Worm (Caenorhabditis elegans) whole organism, late embryonic: ENCODE results near the gene F39G3.5.

Experiments used
- C08G9.2 ChIP-seq: sonication (generic microtip); optimal IDR thresholded peaks from 2 replicates; lab custom pipeline; 2016; ENCODE audit warnings: mild to moderate bottlenecking, missing genetic modification characterization, moderate library complexity, missing compliant biosample characterization
- F13H6.1 ChIP-seq: sonication (generic microtip); optimal IDR thresholded peaks from 2 replicates; lab custom pipeline; 2016; ENCODE audit warnings: missing genetic modification characterization, missing compliant biosample characterization
- K02D7.2 ChIP-seq: sonication (generic microtip); optimal IDR thresholded peaks from 2 replicates; lab custom pipeline; 2017; ENCODE audit warnings: mild to moderate bottlenecking, missing genetic modification characterization, missing compliant biosample characterization
- K09A11.1 ChIP-seq: sonication (generic microtip); optimal IDR thresholded peaks from 2 replicates; lab custom pipeline; 2017; ENCODE audit warnings: antibody characterized with exemption, mild to moderate bottlenecking, missing genetic modification characterization, missing compliant biosample characterization; ENCODE audit not compliant: insufficient read depth
- T23F11.4 ChIP-seq: fragments of 200-800 bp; sonication (Bioruptor generic); optimal IDR thresholded peaks from 2 replicates; lab custom pipeline; 2018; ENCODE audit warnings: mild to moderate bottlenecking, missing genetic modification characterization, missing compliant biosample characterization
- ama-1 ChIP-seq: fragments of 150-350 bp; optimal IDR thresholded peaks from 2 replicates; lab custom pipeline; 2014
- ceh-14 ChIP-seq: sonication (generic microtip); optimal IDR thresholded peaks from 2 replicates; lab custom pipeline; 2016; ENCODE audit warnings: missing genotype, missing genetic modification characterization, missing compliant biosample characterization
- ceh-22 ChIP-seq: sonication (generic microtip); optimal IDR thresholded peaks from 2 replicates; lab custom pipeline; 2017; ENCODE audit warnings: missing biosample characterization, missing genetic modification characterization
- ceh-24 ChIP-seq: sonication (generic microtip); optimal IDR thresholded peaks from 2 replicates; lab custom pipeline; 2016; ENCODE audit warnings: mild to moderate bottlenecking, missing genetic modification characterization, missing compliant biosample characterization
- ceh-34 ChIP-seq: sonication (generic microtip); optimal IDR thresholded peaks from 2 replicates; lab custom pipeline; 2016; ENCODE audit warnings: mild to moderate bottlenecking, missing genetic modification characterization, missing compliant biosample characterization
- ceh-9 ChIP-seq: sonication (generic microtip); optimal IDR thresholded peaks from 2 replicates; lab custom pipeline; 2016; ENCODE audit warnings: mild to moderate bottlenecking, missing genetic modification characterization, inconsistent platforms, missing compliant biosample characterization
- che-1 ChIP-seq: sonication (generic microtip); optimal IDR thresholded peaks from 2 replicates; lab custom pipeline; 2016; ENCODE audit warnings: mild to moderate bottlenecking, missing genetic modification characterization, missing compliant biosample characterization
- dmd-4 ChIP-seq: sonication (generic microtip); optimal IDR thresholded peaks from 2 replicates; lab custom pipeline; 2016; ENCODE audit warnings: borderline replicate concordance, missing genetic modification characterization, missing compliant biosample characterization
- elt-2 ChIP-seq: sonication (generic microtip); optimal IDR thresholded peaks from 2 replicates; lab custom pipeline; 2016; ENCODE audit warnings: missing genetic modification reagents, missing genetic modification characterization, missing compliant biosample characterization
- eyg-1 ChIP-seq: sonication (generic microtip); optimal IDR thresholded peaks from 2 replicates; lab custom pipeline; 2016; ENCODE audit warnings: missing genotype, missing genetic modification characterization, missing compliant biosample characterization
- fkh-10 ChIP-seq: fragments of 150-350 bp; optimal IDR thresholded peaks from 2 replicates; lab custom pipeline; 2014; ENCODE audit warnings: missing biosample characterization, missing genetic modification reagents, missing genetic modification characterization
- gmeb-2 ChIP-seq: sonication (generic microtip); optimal IDR thresholded peaks from 2 replicates; lab custom pipeline; 2016; ENCODE audit warnings: missing genetic modification characterization, inconsistent platforms, missing compliant biosample characterization
- hlh-30 ChIP-seq: sonication (generic microtip); optimal IDR thresholded peaks from 2 replicates; lab custom pipeline; 2017; ENCODE audit warnings: antibody characterized with exemption, missing genetic modification characterization, missing compliant biosample characterization; ENCODE audit not compliant: insufficient read depth
- hlh-8 ChIP-seq: sonication (generic microtip); optimal IDR thresholded peaks from 2 replicates; lab custom pipeline; 2016; ENCODE audit warnings: missing genotype, missing genetic modification characterization, missing compliant biosample characterization
- mec-3 ChIP-seq: sonication (generic microtip); optimal IDR thresholded peaks from 2 replicates; lab custom pipeline; 2016; ENCODE audit warnings: borderline replicate concordance, missing genetic modification characterization, missing compliant biosample characterization
- nhr-11 ChIP-seq: fragments of 150-350 bp; optimal IDR thresholded peaks from 2 replicates; lab custom pipeline; 2014; ENCODE audit warnings: missing biosample characterization, missing genetic modification characterization
- npax-4 ChIP-seq: sonication (generic microtip); optimal IDR thresholded peaks from 2 replicates; lab custom pipeline; 2016; ENCODE audit warnings: missing genetic modification characterization, missing compliant biosample characterization
- pax-1 ChIP-seq: fragments of 150-350 bp; optimal IDR thresholded peaks from 2 replicates; lab custom pipeline; 2014; ENCODE audit warnings: missing biosample characterization, missing genetic modification characterization
- pha-4 ChIP-seq: fragments of 150-350 bp; optimal IDR thresholded peaks from 2 replicates; lab custom pipeline; 2018; ENCODE audit warnings: missing biosample characterization, missing genetic modification reagents, missing genetic modification characterization
- pqm-1 ChIP-seq: sonication (generic microtip); optimal IDR thresholded peaks from 2 replicates; lab custom pipeline; 2016; ENCODE audit warnings: missing genetic modification characterization, missing compliant biosample characterization
- ref-2 ChIP-seq: sonication (generic microtip); optimal IDR thresholded peaks from 2 replicates; lab custom pipeline; 2016; ENCODE audit warnings: missing genetic modification characterization, missing compliant biosample characterization
- syd-9 ChIP-seq: sonication (generic microtip); optimal IDR thresholded peaks from 2 replicates; lab custom pipeline; 2016; ENCODE audit warnings: mild to moderate bottlenecking, missing genetic modification characterization, moderate library complexity, missing compliant biosample characterization
- tbx-2 ChIP-seq: sonication (generic microtip); optimal IDR thresholded peaks from 2 replicates; lab custom pipeline; 2016; ENCODE audit warnings: missing genetic modification characterization, missing compliant biosample characterization
- tbx-7 ChIP-seq: sonication (generic microtip); optimal IDR thresholded peaks from 2 replicates; lab custom pipeline; 2016; ENCODE audit warnings: missing genotype, missing genetic modification characterization, missing compliant biosample characterization
- ttx-3 ChIP-seq: sonication (generic microtip); optimal IDR thresholded peaks from 2 replicates; lab custom pipeline; 2016; ENCODE audit warnings: missing genetic modification reagents, missing genetic modification characterization, missing compliant biosample characterization
- unc-3 ChIP-seq, 2 experiments: fragments of 200-800 bp in 1 of 2; sonication (Bioruptor generic) in 1 of 2; sonication (generic microtip) in 1 of 2; conservative IDR thresholded peaks in 1 of 2; optimal IDR thresholded peaks in 1 of 2; 2 replicates each; pipeline versions ENCODE4 v1.3.6 to Lab custom; 2016 to 2022; ENCODE audit warnings: missing compliant biosample characterization in 2 of 2, missing genetic modification characterization in 2 of 2, missing genetic modification reagents in 1 of 2
- unc-42 ChIP-seq: sonication (generic microtip); optimal IDR thresholded peaks from 2 replicates; lab custom pipeline; 2016; ENCODE audit warnings: missing genotype, missing genetic modification characterization, missing compliant biosample characterization
- unc-55 ChIP-seq: sonication (generic microtip); optimal IDR thresholded peaks from 2 replicates; lab custom pipeline; 2017; ENCODE audit warnings: missing biosample characterization, missing genetic modification reagents, missing genetic modification characterization
- unc-86 ChIP-seq: sonication (generic microtip); optimal IDR thresholded peaks from 2 replicates; lab custom pipeline; 2016; ENCODE audit warnings: missing genetic modification characterization, missing compliant biosample characterization
- zip-5 ChIP-seq: sonication (generic microtip); optimal IDR thresholded peaks from 2 replicates; lab custom pipeline; 2016; ENCODE audit warnings: missing genetic modification characterization, missing compliant biosample characterization
- ztf-16 ChIP-seq: sonication (generic microtip); optimal IDR thresholded peaks from 2 replicates; lab custom pipeline; 2017; ENCODE audit warnings: missing genetic modification characterization, missing compliant biosample characterization

Gene F39G3.5

ce11 chrV:4693282-4693588 is 29.2 kb upstream of the F39G3.5 start:
- TF ChIP-seq unc-86 (no peak), elt-2 (tag; lab: Kevin White, UChicago) (no peak), ceh-24 (tag; lab: Kevin White, UChicago) (no peak), tbx-2 (tag; lab: Kevin White, UChicago) (no peak), C08G9.2 (tag; lab: Kevin White, UChicago) (no peak), hlh-30 (tag; lab: Kevin White, UChicago) (no peak), unc-3 (GFP tag; conservative IDR thresholded peaks at IDR 0.05; lab: Robert Waterston, UW) (no peak), unc-3 (tag; optimal IDR thresholded peaks at IDR 0.05; lab: Kevin White, UChicago) (no peak), ama-1 (lab: Kevin White, UChicago) (no peak), gmeb-2 (tag; lab: Kevin White, UChicago) (no peak), fkh-10 (GFP tag; lab: Kevin White, UChicago) (no peak), ref-2 (tag; lab: Kevin White, UChicago) (no peak)

ce11 chrV:4694466-4695092 is 27.8 kb upstream of the F39G3.5 start:
- TF ChIP-seq K02D7.2 (tag; lab: Kevin White, UChicago) (no peak), ama-1 (lab: Kevin White, UChicago) (no peak), che-1 (tag; lab: Kevin White, UChicago) (no peak), unc-42 (tag; lab: Kevin White, UChicago) (no peak), ttx-3 (tag; lab: Kevin White, UChicago) (no peak), unc-3 (GFP tag; conservative IDR thresholded peaks at IDR 0.05; lab: Robert Waterston, UW) (no peak), unc-3 (tag; optimal IDR thresholded peaks at IDR 0.05; lab: Kevin White, UChicago) (no peak), eyg-1 (tag; lab: Kevin White, UChicago) (no peak), K09A11.1 (no peak), npax-4 (no peak), ceh-22 (tag; lab: Kevin White, UChicago) (no peak), nhr-11 (no peak), unc-55 (no peak), dmd-4 (no peak), pqm-1 (tag; lab: Kevin White, UChicago) (no peak), ceh-34 (tag; lab: Kevin White, UChicago) (no peak)

ce11 chrV:4698675-4699074 is 23.7 kb upstream of the F39G3.5 start:
- TF ChIP-seq F13H6.1 (tag; lab: Kevin White, UChicago) (no peak), tbx-2 (tag; lab: Kevin White, UChicago) (no peak), tbx-7 (tag; lab: Kevin White, UChicago) (no peak), ztf-16 (no peak), T23F11.4 (GFP tag; lab: Kevin White, UChicago) (no peak), pha-4 (no peak), npax-4 (no peak), ceh-9 (no peak), pqm-1 (tag; lab: Kevin White, UChicago) (no peak), unc-42 (tag; lab: Kevin White, UChicago) (no peak), zip-5 (tag; lab: Kevin White, UChicago) (no peak), hlh-8 (tag; lab: Kevin White, UChicago) (no peak), ttx-3 (tag; lab: Kevin White, UChicago) (no peak)

ce11 chrV:4700189-4700588 is 22.2 kb upstream of the F39G3.5 start, which contains the start of gene ZC266.1:
ZC266.1 (minus strand) TSS chrV:4700289.
- TF ChIP-seq ceh-24 (tag; lab: Kevin White, UChicago) (no peak), mec-3 (tag; lab: Kevin White, UChicago) (no peak), unc-42 (tag; lab: Kevin White, UChicago) (no peak), elt-2 (tag; lab: Kevin White, UChicago) (no peak), tbx-7 (tag; lab: Kevin White, UChicago) (no peak), ceh-34 (tag; lab: Kevin White, UChicago) (no peak), pax-1 (no peak), fkh-10 (GFP tag; lab: Kevin White, UChicago) (no peak), che-1 (tag; lab: Kevin White, UChicago) (no peak), syd-9 (tag; lab: Kevin White, UChicago) (no peak), ceh-14 (tag; lab: Kevin White, UChicago) (no peak)
